Fruit fly (Drosophila melanogaster): ENCODE data around the gene elgi.

dm6 chr3L:15979912-15980311, 23.6 kb downstream of the elgi start, which contains the start of gene CG17027:
- TF ChIP-seq Sin3A (optimal IDR thresholded peaks at IDR 0.05) (no peak), insv (optimal IDR thresholded peaks at IDR 0.05) (no peak), psq (optimal IDR thresholded peaks at IDR 0.05) (no peak), Myc (optimal IDR thresholded peaks at IDR 0.05) (no peak), ttk (optimal IDR thresholded peaks at IDR 0.05) (no peak), h (optimal IDR thresholded peaks at IDR 0.05) (no peak)

All from Kc167 (cell line).